Fruit fly (Drosophila melanogaster) whole organism, embryonic: ENCODE results near the gene lqfR.
A peak's percentile ranks its signal among the peaks of the same experiment; 100 is the strongest.

Source experiments
- C15 ChIP-seq: fragments of 200-800 bp; sonication (Bioruptor generic); IDR thresholded peaks from 3 replicates; pipeline ENCODE4 v1.3.6; 2022; ENCODE audit warnings: missing biosample characterization, missing genetic modification characterization
- CG10462 ChIP-seq: fragments of 200-800 bp; sonication (Bioruptor generic); optimal IDR thresholded peaks from 2 replicates; lab custom pipeline; 2016; ENCODE audit warnings: missing biosample characterization, missing genetic modification characterization
- CG15269 ChIP-seq: fragments of 200-800 bp; sonication (Bioruptor generic); optimal IDR thresholded peaks from 2 replicates; lab custom pipeline; 2018; ENCODE audit warnings: missing biosample characterization, mild to moderate bottlenecking, missing genetic modification characterization, moderate library complexity
- CG2120 ChIP-seq: fragments of 200-800 bp; sonication (Bioruptor generic); optimal IDR thresholded peaks from 3 replicates; lab custom pipeline; 2016; ENCODE audit warnings: missing biosample characterization, missing genetic modification characterization
- CG31388 ChIP-seq: fragments of 200-800 bp; sonication (Bioruptor generic); optimal IDR thresholded peaks from 2 replicates; lab custom pipeline; 2016; ENCODE audit warnings: missing biosample characterization, missing genetic modification characterization
- CG3995 ChIP-seq: fragments of 200-800 bp; sonication (Bioruptor generic); optimal IDR thresholded peaks from 3 replicates; lab custom pipeline; 2016; ENCODE audit warnings: missing biosample characterization, missing genetic modification characterization
- CG7928 ChIP-seq: fragments of 200-800 bp; sonication (Bioruptor generic); optimal IDR thresholded peaks from 2 replicates; lab custom pipeline; 2017; ENCODE audit warnings: missing biosample characterization, mild to moderate bottlenecking, missing genetic modification characterization
- TFAM ChIP-seq: fragments of 200-800 bp; sonication (Bioruptor generic); optimal IDR thresholded peaks from 2 replicates; lab custom pipeline; 2017; ENCODE audit warnings: missing biosample characterization, missing genetic modification characterization, inconsistent platforms
- gcm ChIP-seq: fragments of 200-800 bp; sonication (Bioruptor generic); optimal IDR thresholded peaks from 2 replicates; lab custom pipeline; 2019; ENCODE audit warnings: missing biosample characterization, mild to moderate bottlenecking, missing genetic modification characterization, moderate library complexity
- oc ChIP-seq: fragments of 200-800 bp; sonication (Bioruptor generic); optimal IDR thresholded peaks from 2 replicates; lab custom pipeline; 2018; ENCODE audit warnings: missing biosample characterization, mild to moderate bottlenecking, missing genetic modification characterization, moderate library complexity

DNA sequence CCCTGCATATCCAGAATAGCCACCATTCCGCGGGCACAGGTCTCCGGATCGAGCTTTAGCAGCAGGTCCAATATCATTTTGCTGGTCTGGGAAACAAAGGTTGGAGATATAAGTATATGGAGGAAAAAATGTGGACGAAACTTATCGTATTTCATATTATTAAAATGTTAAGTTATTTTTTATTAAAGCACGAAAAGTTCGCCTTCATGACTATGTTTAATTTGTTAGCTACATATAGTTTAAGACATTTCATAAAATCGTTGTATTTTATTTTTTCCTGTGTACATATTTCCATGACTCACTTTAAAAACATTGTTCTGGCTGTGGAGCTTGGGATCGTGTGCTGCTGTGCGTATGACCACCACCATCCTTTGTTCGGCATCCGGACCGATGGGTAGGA, 12.9 kb downstream of the lqfR start:
- peak; percentile 18 for TF ChIP-seq CG2120 (GFP tag; lab: Kevin White, UChicago)
- TF ChIP-seq CG3995 (GFP tag; lab: Kevin White, UChicago): no peak
- no peak for TF ChIP-seq CG31388
- TF ChIP-seq gcm (GFP tag; lab: Kevin White, UChicago): no peak
- TF ChIP-seq CG15269: no peak
- TF ChIP-seq CG10462 (GFP tag; lab: Kevin White, UChicago): no peak
- no peak for TF ChIP-seq CG7928
- TF ChIP-seq C15 (GFP tag; lab: Robert Waterston, UW): no peak
- TF ChIP-seq TFAM (GFP tag; lab: Kevin White, UChicago): no peak
- no peak for TF ChIP-seq oc (tag; lab: Kevin White, UChicago)
